Worm (Caenorhabditis elegans): ENCODE results near the gene sru-48.

DNA sequence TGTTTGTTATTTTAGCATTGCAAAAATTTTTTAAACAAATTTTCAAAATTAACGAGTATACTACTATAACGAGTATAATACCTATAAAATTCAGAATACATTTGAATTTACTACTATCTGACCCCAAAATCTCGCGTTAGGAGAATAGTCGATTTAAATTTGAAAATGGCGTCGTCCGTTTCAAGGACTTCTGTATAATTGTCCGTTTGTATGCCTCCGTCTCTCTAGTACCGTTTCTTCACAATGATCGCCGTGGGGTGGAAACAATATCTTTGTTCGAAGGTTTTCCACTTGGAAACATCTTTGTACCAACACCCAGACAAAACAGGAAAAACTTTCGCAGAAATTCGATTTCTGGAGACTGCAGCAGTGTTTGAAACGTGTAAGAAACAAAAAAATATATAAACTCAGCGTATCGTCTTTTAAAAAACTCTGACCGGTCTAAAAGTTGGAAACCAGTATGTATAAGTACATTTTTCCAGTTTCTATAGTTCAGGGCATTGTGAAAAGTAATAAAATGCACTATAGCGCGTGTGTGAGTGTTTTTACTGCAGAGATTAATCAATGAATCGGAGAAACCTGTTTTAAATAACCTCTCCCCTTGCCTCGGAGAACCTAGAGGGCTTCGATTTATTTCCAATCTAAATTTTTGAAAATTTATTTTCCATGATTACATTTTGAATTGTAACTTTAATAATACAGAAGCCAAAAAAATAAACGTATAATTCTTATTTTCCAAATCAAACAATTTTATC lies 42.1 kb upstream of the sru-48 start:
- TF ChIP-seq lin-35 (GFP tag; optimal IDR thresholded peaks at IDR 0.05): no peak
- TF ChIP-seq ZK185.1 (tag; optimal IDR thresholded peaks at IDR 0.05; ENCODE audit: poor library complexity, severe bottlenecking): no peak

Measured in whole organism, young adult.